Fruit fly (Drosophila melanogaster): ENCODE results near the gene elav.

DNA sequence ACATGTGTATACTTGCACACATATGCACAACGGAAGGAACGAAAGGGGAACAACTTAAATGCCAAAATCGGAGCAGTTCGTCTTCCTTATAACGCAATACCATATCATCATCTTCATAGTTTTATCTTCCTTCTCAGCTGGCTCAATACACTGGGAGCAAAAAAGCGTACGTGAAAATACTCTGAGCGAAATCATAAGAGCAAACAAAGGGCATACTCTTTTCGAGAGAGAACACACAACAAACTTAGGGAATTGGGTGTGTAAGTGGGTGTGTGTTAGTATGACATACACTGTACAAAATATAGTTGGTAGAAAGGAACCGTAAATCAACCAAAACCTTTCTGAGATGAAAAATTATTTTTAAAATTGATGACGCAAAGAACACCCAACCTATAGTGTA is 10.5 kb downstream of the elav start:
- no peak for TF ChIP-seq Sin3A (optimal IDR thresholded peaks at IDR 0.05)
- no peak for TF ChIP-seq Myc (optimal IDR thresholded peaks at IDR 0.05)
